Fruit fly (Drosophila melanogaster) whole organism, embryonic: ENCODE results near the gene CG7903.
A peak's percentile ranks its signal among the peaks of the same experiment; 100 is the strongest.

Experiments used
- Antp ChIP-seq: fragments of 200-800 bp; sonication (Bioruptor generic); optimal IDR thresholded peaks from 3 replicates; lab custom pipeline; 2016; ENCODE audit warnings: missing biosample characterization, missing genetic modification characterization
- Asciz ChIP-seq: fragments of 200-800 bp; sonication (Bioruptor generic); optimal IDR thresholded peaks from 2 replicates; lab custom pipeline; 2017; ENCODE audit warnings: missing biosample characterization, mild to moderate bottlenecking, missing genetic modification characterization, missing genetic modification reagents
- B-H2 ChIP-seq: fragments of 200-800 bp; sonication (Bioruptor generic); optimal IDR thresholded peaks from 2 replicates; lab custom pipeline; 2018; ENCODE audit warnings: missing biosample characterization, mild to moderate bottlenecking, missing genetic modification characterization
- CG10366 ChIP-seq: fragments of 200-800 bp; sonication (Bioruptor generic); IDR thresholded peaks from 2 replicates; pipeline ENCODE4 v1.3.6; 2022; ENCODE audit warnings: missing biosample characterization, missing genetic modification characterization
- CG11093 ChIP-seq: fragments of 200-800 bp; sonication (Bioruptor generic); IDR thresholded peaks from 3 replicates; pipeline ENCODE4 v1.3.6; 2022; ENCODE audit warnings: missing biosample characterization, missing genetic modification characterization
- CG11456 ChIP-seq: fragments of 200-800 bp; sonication (Bioruptor generic); IDR thresholded peaks from 3 replicates; pipeline ENCODE4 v1.3.6; 2022; ENCODE audit warnings: missing biosample characterization, missing genetic modification characterization
- CG1233 ChIP-seq: fragments of 200-800 bp; sonication (Bioruptor generic); optimal IDR thresholded peaks from 4 replicates; lab custom pipeline; 2018; ENCODE audit warnings: missing biosample characterization, mild to moderate bottlenecking, missing genetic modification characterization
- CG1602 ChIP-seq: fragments of 200-800 bp; sonication (Bioruptor generic); optimal IDR thresholded peaks from 3 replicates; lab custom pipeline; 2016; ENCODE audit warnings: missing biosample characterization, missing genetic modification characterization
- CG17361 ChIP-seq: fragments of 200-800 bp; sonication (Bioruptor generic); IDR thresholded peaks from 3 replicates; pipeline ENCODE4 v1.3.6; 2022; ENCODE audit warnings: missing biosample characterization, missing genetic modification characterization
- CG17568 ChIP-seq: fragments of 200-800 bp; sonication (Bioruptor generic); optimal IDR thresholded peaks from 2 replicates; lab custom pipeline; 2018; ENCODE audit warnings: missing biosample characterization, mild to moderate bottlenecking, missing genetic modification characterization, moderate library complexity
- CG17912 ChIP-seq: fragments of 200-800 bp; sonication (Bioruptor generic); optimal IDR thresholded peaks from 2 replicates; lab custom pipeline; 2018; ENCODE audit warnings: missing biosample characterization, mild to moderate bottlenecking, missing genetic modification characterization
- CG18599 ChIP-seq: fragments of 200-800 bp; sonication (Bioruptor generic); optimal IDR thresholded peaks from 3 replicates; lab custom pipeline; 2017; ENCODE audit warnings: missing biosample characterization, missing genetic modification characterization, mild to moderate bottlenecking, moderate library complexity, missing genetic modification reagents
- CG2199 ChIP-seq: fragments of 200-800 bp; sonication (Bioruptor generic); IDR thresholded peaks from 3 replicates; pipeline ENCODE4 v1.3.6; 2022; ENCODE audit warnings: missing biosample characterization, missing genetic modification characterization
- CG2712 ChIP-seq: fragments of 200-800 bp; optimal IDR thresholded peaks from 3 replicates; lab custom pipeline; 2019; ENCODE audit warnings: missing biosample characterization, mild to moderate bottlenecking, missing genetic modification characterization, moderate library complexity
- CG32767 ChIP-seq: fragments of 200-800 bp; sonication (Bioruptor generic); IDR thresholded peaks from 2 replicates; pipeline ENCODE4 v1.3.6; 2022; ENCODE audit warnings: missing biosample characterization, missing genetic modification characterization
- CG6654 ChIP-seq: fragments of 200-800 bp; sonication (Bioruptor generic); optimal IDR thresholded peaks from 2 replicates; lab custom pipeline; 2017; ENCODE audit warnings: missing biosample characterization, mild to moderate bottlenecking, missing genetic modification characterization
- CG6791 ChIP-seq: fragments of 200-800 bp; sonication (Bioruptor generic); IDR thresholded peaks from 3 replicates; pipeline ENCODE4 v1.3.6; 2022; ENCODE audit warnings: missing biosample characterization, missing genetic modification characterization; ENCODE audit not compliant: partially characterized antibody
- CG7786 ChIP-seq: fragments of 200-800 bp; sonication (Bioruptor generic); optimal IDR thresholded peaks from 2 replicates; lab custom pipeline; 2016; ENCODE audit warnings: missing biosample characterization, missing genetic modification characterization
- CG8359 ChIP-seq: fragments of 200-800 bp; sonication (Bioruptor generic); optimal IDR thresholded peaks from 2 replicates; lab custom pipeline; 2017; ENCODE audit warnings: missing biosample characterization, mild to moderate bottlenecking, missing genetic modification characterization, borderline replicate concordance
- CG8478 ChIP-seq: fragments of >200 bp; optimal IDR thresholded peaks from 2 replicates; lab custom pipeline; 2018
- Deaf1 ChIP-seq: fragments of 200-800 bp; optimal IDR thresholded peaks from 3 replicates; lab custom pipeline; 2019; ENCODE audit warnings: missing biosample characterization, mild to moderate bottlenecking, missing genetic modification characterization, moderate library complexity
- Ets65A ChIP-seq: fragments of 200-800 bp; sonication (Bioruptor generic); peaks from one replicate; lab custom pipeline; 2016; ENCODE audit warnings: missing biosample characterization, missing genetic modification characterization
- Lhr ChIP-seq: fragments of 200-800 bp; sonication (Bioruptor generic); optimal IDR thresholded peaks from 3 replicates; lab custom pipeline; 2017; ENCODE audit warnings: mild to moderate bottlenecking, missing biosample characterization, missing genetic modification reagents, missing genetic modification characterization
- MTF-1 ChIP-seq: fragments of 200-800 bp; sonication (Bioruptor generic); optimal IDR thresholded peaks from 2 replicates; lab custom pipeline; 2018; ENCODE audit warnings: missing biosample characterization, mild to moderate bottlenecking, missing genetic modification characterization, borderline replicate concordance
- Myb ChIP-seq: fragments of 200-800 bp; sonication (Bioruptor generic); optimal IDR thresholded peaks from 2 replicates; lab custom pipeline; 2016; ENCODE audit warnings: missing biosample characterization, missing genetic modification characterization
- Optix ChIP-seq: fragments of 200-800 bp; sonication (Bioruptor generic); IDR thresholded peaks from 3 replicates; pipeline ENCODE4 v1.3.6; 2022; ENCODE audit warnings: missing biosample characterization, missing genetic modification characterization
- Trl ChIP-seq, 3 experiments: fragments of >200 bp in 2 of 3; fragments of 200-800 bp in 1 of 3; sonication (Bioruptor generic) in 1 of 3; optimal IDR thresholded peaks; 2 replicates in 1 of 3; 3 replicates in 2 of 3; lab custom pipeline; 2016 to 2017; ENCODE audit warnings: missing biosample characterization in 1 of 3, missing genetic modification characterization in 1 of 3
- Vsx1 ChIP-seq: fragments of 200-800 bp; sonication (Bioruptor generic); optimal IDR thresholded peaks from 2 replicates; lab custom pipeline; 2017; ENCODE audit warnings: missing biosample characterization, mild to moderate bottlenecking, missing genetic modification characterization, missing genetic modification reagents
- amos ChIP-seq: fragments of 200-800 bp; sonication (Bioruptor generic); IDR thresholded peaks from 2 replicates; pipeline ENCODE4 v1.3.6; 2022; ENCODE audit warnings: missing biosample characterization, missing genetic modification characterization; ENCODE audit not compliant: partially characterized antibody
- bab2 ChIP-seq: fragments of 200-800 bp; sonication (Bioruptor generic); optimal IDR thresholded peaks from 2 replicates; lab custom pipeline; 2016; ENCODE audit warnings: missing biosample characterization, missing genetic modification characterization
- bbx ChIP-seq: fragments of 200-800 bp; sonication (Bioruptor generic); IDR thresholded peaks from 2 replicates; pipeline ENCODE4 v1.3.6; 2022; ENCODE audit warnings: missing biosample characterization, missing genetic modification characterization; ENCODE audit not compliant: partially characterized antibody
- croc ChIP-seq: fragments of 200-800 bp; sonication (Bioruptor generic); conservative IDR thresholded peaks from 3 replicates; pipeline ENCODE4 v1.3.6; 2022; ENCODE audit warnings: missing biosample characterization, missing genetic modification characterization
- esg ChIP-seq: fragments of 200-800 bp; sonication (Bioruptor generic); conservative IDR thresholded peaks from 2 replicates; pipeline ENCODE4 v1.3.6; 2022; ENCODE audit warnings: missing biosample characterization, missing genetic modification characterization
- gcm2 ChIP-seq: fragments of 200-800 bp; sonication (Bioruptor generic); optimal IDR thresholded peaks from 2 replicates; lab custom pipeline; 2016; ENCODE audit warnings: missing biosample characterization, missing genetic modification characterization
- grau ChIP-seq: fragments of 200-800 bp; optimal IDR thresholded peaks from 3 replicates; lab custom pipeline; 2019; ENCODE audit warnings: missing biosample characterization, mild to moderate bottlenecking, missing genetic modification characterization, moderate library complexity
- grn ChIP-seq: fragments of 200-800 bp; sonication (Bioruptor generic); optimal IDR thresholded peaks from 3 replicates; lab custom pipeline; 2017; ENCODE audit warnings: missing biosample characterization, missing genetic modification characterization
- hbn ChIP-seq: fragments of 200-800 bp; sonication (Bioruptor generic); IDR thresholded peaks from 2 replicates; pipeline ENCODE4 v1.3.6; 2022; ENCODE audit warnings: missing biosample characterization, missing genetic modification characterization; ENCODE audit not compliant: partially characterized antibody
- lbe ChIP-seq: fragments of 200-800 bp; sonication (Bioruptor generic); optimal IDR thresholded peaks from 2 replicates; lab custom pipeline; 2016; ENCODE audit warnings: missing biosample characterization, mild to moderate bottlenecking, missing genetic modification characterization
- lola ChIP-seq, 3 experiments: fragments of >200 bp in 2 of 3; fragments of 200-800 bp in 1 of 3; sonication (Bioruptor generic) in 1 of 3; optimal IDR thresholded peaks; 2 replicates each; lab custom pipeline; 2017 to 2019; ENCODE audit warnings: missing biosample characterization in 3 of 3, missing genetic modification characterization in 3 of 3, mild to moderate bottlenecking in 1 of 3, moderate library complexity in 1 of 3
- lov ChIP-seq, 2 experiments: fragments of 200-800 bp in 1 of 2; fragments of >200 bp in 1 of 2; sonication (Bioruptor generic) in 1 of 2; IDR thresholded peaks in 1 of 2; optimal IDR thresholded peaks in 1 of 2; 2 replicates in 1 of 2; 3 replicates in 1 of 2; pipeline versions ENCODE4 v1.3.6 to Lab custom; 2017 to 2022; ENCODE audit warnings: missing biosample characterization in 1 of 2, missing genetic modification characterization in 1 of 2
- luna ChIP-seq: fragments of 200-800 bp; sonication (Bioruptor generic); optimal IDR thresholded peaks from 2 replicates; lab custom pipeline; 2016; ENCODE audit warnings: missing biosample characterization, missing genetic modification characterization
- otp ChIP-seq: fragments of 200-800 bp; sonication (Bioruptor generic); IDR thresholded peaks from 3 replicates; pipeline ENCODE4, ENCODE4 v1.3.6; 2022; ENCODE audit warnings: missing biosample characterization, missing genetic modification characterization
- pho ChIP-seq: fragments of 200-800 bp; sonication (Bioruptor generic); optimal IDR thresholded peaks from 2 replicates; lab custom pipeline; 2016; ENCODE audit warnings: missing biosample characterization, missing genetic modification characterization
- phol ChIP-seq: fragments of 200-800 bp; sonication (Bioruptor generic); optimal IDR thresholded peaks from 3 replicates; lab custom pipeline; 2018; ENCODE audit warnings: missing biosample characterization, mild to moderate bottlenecking, missing genetic modification characterization, moderate library complexity
- pros ChIP-seq: fragments of 200-800 bp; sonication (Bioruptor generic); optimal IDR thresholded peaks from 3 replicates; lab custom pipeline; 2019; ENCODE audit warnings: missing biosample characterization, mild to moderate bottlenecking, missing genetic modification characterization, moderate library complexity
- toy ChIP-seq: fragments of 200-800 bp; sonication (Bioruptor generic); IDR thresholded peaks from 2 replicates; pipeline ENCODE4 v1.3.6; 2022; ENCODE audit warnings: missing biosample characterization, missing genetic modification characterization
- twi ChIP-seq: fragments of 200-800 bp; optimal IDR thresholded peaks from 2 replicates; lab custom pipeline; 2019; ENCODE audit warnings: missing biosample characterization, mild to moderate bottlenecking, missing genetic modification characterization, moderate library complexity
- tx ChIP-seq: fragments of 200-800 bp; sonication (Bioruptor generic); optimal IDR thresholded peaks from 2 replicates; lab custom pipeline; 2016; ENCODE audit warnings: missing biosample characterization, missing genetic modification characterization

CG7903 gene

dm6 chr3R:29983073-29983544, 11.9 kb downstream of the CG7903 start, which contains the start of gene CG7896:
TSS of gene CG7896 (plus strand) at chr3R:29983426.
- TF ChIP-seq CG2199 (GFP tag; lab: Robert Waterston, UW) (no peak), CG6791 (0 out of 3 replicates have a peak, but pooled peaks have one; percentile 27), hbn (GFP tag; lab: Robert Waterston, UW) (no peak), Deaf1 (tag; lab: Kevin White, UChicago) (peak; percentile 71), pros (peak; percentile 7), lola (GFP tag; optimal IDR thresholded peaks at IDR 0.05; lab: Kevin White, UChicago) (peak in 1 of 3 experiments; percentile 54), amos (GFP tag; lab: Robert Waterston, UW) (no peak), phol (peak; percentile 63), toy (GFP tag; lab: Robert Waterston, UW) (peak; percentile 45; the same call in 1 of the 2 replicates), croc (GFP tag; lab: Robert Waterston, UW) (peak; percentile 76), CG2712 (tag; lab: Kevin White, UChicago) (peak; percentile 84), CG7786 (GFP tag; lab: Kevin White, UChicago) (no peak), Lhr (GFP tag; lab: Kevin White, UChicago) (no peak), luna (GFP tag; lab: Kevin White, UChicago) (no peak), CG1602 (peak; percentile 63), B-H2 (GFP tag; lab: Kevin White, UChicago) (peak; percentile 4), grau (tag; lab: Kevin White, UChicago) (peak; percentile 69), pho (GFP tag; lab: Kevin White, UChicago) (no peak), CG11456 (GFP tag; lab: Robert Waterston, UW) (peak; percentile 76; the same call in 1 of the 3 replicates), otp (GFP tag; lab: Robert Waterston, UW) (peak; percentile 59; the same call in 1 of the 3 replicates), Myb (GFP tag; lab: Kevin White, UChicago) (no peak), Optix (GFP tag; lab: Robert Waterston, UW) (0 out of 3 replicates have a peak, but pooled peaks have one; percentile 30), gcm2 (GFP tag; lab: Kevin White, UChicago) (no peak), twi (tag; lab: Kevin White, UChicago) (peak; percentile 33), CG32767 (GFP tag; lab: Robert Waterston, UW) (peak; percentile 38; the same call in 1 of the 2 replicates), esg (GFP tag; lab: Robert Waterston, UW) (peak; percentile 69), tx (GFP tag; lab: Kevin White, UChicago) (no peak), Asciz (peak; percentile 4), CG6654 (GFP tag; lab: Kevin White, UChicago) (no peak), CG17568 (GFP tag; lab: Kevin White, UChicago) (no peak), lov (optimal IDR thresholded peaks at IDR 0.05; lab: Kevin White, UChicago) (no peak), lov (GFP tag; IDR thresholded peaks at IDR 0.05; lab: Robert Waterston, UW) (0 out of 3 replicates have a peak, but pooled peaks have one; percentile 61), Antp (peak; percentile 2), CG10366 (GFP tag; lab: Robert Waterston, UW) (peak; percentile 73), Vsx1 (GFP tag; lab: Kevin White, UChicago) (peak; percentile 3), MTF-1 (GFP tag; lab: Kevin White, UChicago) (no peak), Trl (optimal IDR thresholded peaks at IDR 0.05; lab: Kevin White, UChicago) (peak in 1 of 2 experiments; percentile 26), Trl (GFP tag; optimal IDR thresholded peaks at IDR 0.05; lab: Kevin White, UChicago) (no peak), bab2 (GFP tag; lab: Kevin White, UChicago) (peak; percentile 20), Ets65A (GFP tag; lab: Kevin White, UChicago) (peak; percentile 53), CG8478 (lab: Kevin White, UChicago) (no peak), CG17912 (GFP tag; lab: Kevin White, UChicago) (no peak), CG11093 (GFP tag; lab: Robert Waterston, UW) (peak; percentile 78), CG18599 (peak; percentile 71), CG1233 (GFP tag; lab: Kevin White, UChicago) (peak; percentile 13), CG8359 (no peak), grn (GFP tag; lab: Kevin White, UChicago) (no peak), bbx (GFP tag; lab: Robert Waterston, UW) (0 out of 2 replicates have a peak, but pooled peaks have one; percentile 30), CG17361 (GFP tag; lab: Robert Waterston, UW) (peak; percentile 86), lbe (peak; percentile 87)
